Worm (Caenorhabditis elegans): ENCODE data around the gene Y34B4A.10.

Y34B4A.10 gene

DNA sequence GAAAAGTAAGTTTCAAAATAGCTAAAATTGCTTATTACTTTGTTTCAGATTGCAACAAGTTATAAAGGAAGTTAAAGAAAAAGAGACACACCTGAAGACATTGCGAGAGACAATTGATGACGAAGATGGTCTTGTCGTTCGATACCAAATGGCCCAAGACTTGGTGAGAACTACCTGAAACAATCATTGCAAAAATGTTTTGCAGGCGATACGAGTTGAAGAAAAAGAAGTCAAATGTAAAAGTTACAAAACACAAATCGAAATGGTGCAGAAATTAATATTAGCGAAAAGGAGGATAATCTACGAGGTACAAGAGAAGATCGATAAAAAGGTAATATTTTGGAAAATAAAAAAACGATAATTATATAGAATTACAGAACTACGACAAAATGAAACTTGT, 30.0 kb downstream of the Y34B4A.10 start, which contains the start of gene rga-8:
rga-8 (minus strand) TSS at position 101 of the 400 bp plus-strand sequence.
- peak in 1 of 2 experiments; percentile 1 for TF ChIP-seq unc-62 (GFP tag; optimal IDR thresholded peaks at IDR 0.05 in 1 of 2)
- TF ChIP-seq unc-62 (tag; optimal IDR thresholded peaks at IDR 0.05): no peak
- TF ChIP-seq madf-9 (GFP tag; conservative IDR thresholded peaks at IDR 0.05): no peak

DNA sequence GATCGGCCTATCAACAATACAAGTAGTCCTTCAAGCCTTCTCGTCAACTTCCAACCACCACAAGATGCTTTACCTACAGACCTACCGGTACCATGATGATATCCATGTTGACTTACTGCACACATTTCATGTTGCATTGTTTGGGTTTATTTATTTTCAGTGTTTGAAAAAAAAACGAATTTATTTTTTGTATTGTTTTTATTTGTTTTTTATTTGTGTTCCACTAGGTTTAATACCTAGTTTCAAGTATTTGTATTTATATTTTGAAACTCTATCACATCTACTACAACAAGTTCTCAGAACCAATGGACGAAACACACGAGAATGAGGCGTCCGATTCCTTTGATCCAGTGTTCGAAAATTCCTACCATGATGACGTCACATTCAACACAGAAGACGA, 33.8 kb downstream of the Y34B4A.10 start, which contains the start of gene vps-41:
vps-41 (plus strand) TSS at position 301 of the 400 bp plus-strand sequence.
- no peak for TF ChIP-seq lin-39 (tag; optimal IDR thresholded peaks at IDR 0.05)
- no peak for TF ChIP-seq ZK546.5 (tag; optimal IDR thresholded peaks at IDR 0.05)
- no peak for TF ChIP-seq dmd-9 (GFP tag; IDR thresholded peaks at IDR 0.05)
- no peak for TF ChIP-seq hlh-30 (tag; optimal IDR thresholded peaks at IDR 0.05; ENCODE audit: insufficient read depth)
- no peak for TF ChIP-seq zip-11 (GFP tag; IDR thresholded peaks at IDR 0.05)
- no peak for TF ChIP-seq lin-1 (GFP tag; IDR thresholded peaks at IDR 0.05)
- no peak for TF ChIP-seq lin-15B (tag; optimal IDR thresholded peaks at IDR 0.05)
- no peak for TF ChIP-seq zag-1 (tag; optimal IDR thresholded peaks at IDR 0.05)
- TF ChIP-seq ama-1 (optimal IDR thresholded peaks at IDR 0.05): no peak
- no peak for TF ChIP-seq mdl-1 (tag; optimal IDR thresholded peaks at IDR 0.05)
- no peak for TF ChIP-seq lsy-2 (tag; optimal IDR thresholded peaks at IDR 0.05)
- TF ChIP-seq zfp-3 (GFP tag; conservative IDR thresholded peaks at IDR 0.05): no peak
- TF ChIP-seq zfp-2 (tag; optimal IDR thresholded peaks at IDR 0.05): no peak
- TF ChIP-seq Y75B8A.6 (GFP tag; IDR thresholded peaks at IDR 0.05): no peak
- no peak for TF ChIP-seq ceh-44 (GFP tag; IDR thresholded peaks at IDR 0.05)
- no peak for TF ChIP-seq dpl-1 (GFP tag; optimal IDR thresholded peaks at IDR 0.05)

DNA sequence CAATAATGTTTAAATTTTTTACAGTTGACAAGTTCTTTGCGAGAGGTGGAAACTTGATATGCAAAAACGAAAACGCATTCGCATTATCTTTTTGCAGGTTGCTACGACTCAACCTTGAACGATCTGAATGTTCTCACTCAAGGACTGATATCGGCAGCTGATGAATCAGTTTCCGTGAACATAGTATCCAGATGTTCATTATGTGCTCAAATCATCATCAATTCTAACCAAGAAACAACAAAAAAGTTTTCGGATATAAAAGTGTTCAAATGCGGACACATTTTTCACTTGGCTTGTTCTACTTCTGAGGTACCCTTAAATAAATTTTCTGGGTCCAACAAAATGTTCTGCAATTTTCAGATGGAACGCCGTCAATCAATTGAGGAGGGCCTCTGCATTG, 39.4 kb downstream of the Y34B4A.10 start:
- TF ChIP-seq unc-62 (GFP tag; optimal IDR thresholded peaks at IDR 0.05 in 1 of 2) (peak in 1 of 2 experiments; percentile 95), unc-62 (tag; optimal IDR thresholded peaks at IDR 0.05) (no peak), mdt-29 (GFP tag; IDR thresholded peaks at IDR 0.05) (no peak), aha-1 (tag) (peak; percentile 65), tra-1 (GFP tag; IDR thresholded peaks at IDR 0.05) (no peak)

DNA sequence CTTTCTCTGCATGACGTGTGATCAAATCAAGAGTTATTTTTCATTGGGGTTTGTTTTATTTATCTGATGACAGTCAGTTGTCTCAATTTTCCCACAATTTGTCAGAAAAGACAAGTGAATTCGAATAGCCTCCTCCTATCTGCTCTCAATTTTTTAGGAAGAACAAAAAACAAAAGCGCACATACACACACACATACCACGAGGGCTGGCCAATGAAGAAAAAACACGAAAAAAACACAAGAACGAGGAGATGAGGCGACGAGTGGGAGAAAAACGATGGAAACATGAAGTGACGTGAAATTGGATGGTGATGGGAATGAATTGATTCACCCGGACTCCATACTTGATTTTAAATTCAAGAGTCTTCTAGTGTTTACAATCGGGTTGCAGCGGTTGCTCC, 44.2 kb downstream of the Y34B4A.10 start:
- TF ChIP-seq fos-1 (tag; optimal IDR thresholded peaks at IDR 0.05): no peak
- TF ChIP-seq dve-1 (tag; optimal IDR thresholded peaks at IDR 0.05; ENCODE audit: insufficient read depth): no peak
- peak in 1 of 2 experiments; percentile 5 for TF ChIP-seq hif-1 (tag; optimal IDR thresholded peaks at IDR 0.05)
- TF ChIP-seq Y105C5A.15 (GFP tag; IDR thresholded peaks at IDR 0.05): no peak
- peak; percentile 50 for TF ChIP-seq hlh-30 (tag; optimal IDR thresholded peaks at IDR 0.05; ENCODE audit: insufficient read depth)

DNA sequence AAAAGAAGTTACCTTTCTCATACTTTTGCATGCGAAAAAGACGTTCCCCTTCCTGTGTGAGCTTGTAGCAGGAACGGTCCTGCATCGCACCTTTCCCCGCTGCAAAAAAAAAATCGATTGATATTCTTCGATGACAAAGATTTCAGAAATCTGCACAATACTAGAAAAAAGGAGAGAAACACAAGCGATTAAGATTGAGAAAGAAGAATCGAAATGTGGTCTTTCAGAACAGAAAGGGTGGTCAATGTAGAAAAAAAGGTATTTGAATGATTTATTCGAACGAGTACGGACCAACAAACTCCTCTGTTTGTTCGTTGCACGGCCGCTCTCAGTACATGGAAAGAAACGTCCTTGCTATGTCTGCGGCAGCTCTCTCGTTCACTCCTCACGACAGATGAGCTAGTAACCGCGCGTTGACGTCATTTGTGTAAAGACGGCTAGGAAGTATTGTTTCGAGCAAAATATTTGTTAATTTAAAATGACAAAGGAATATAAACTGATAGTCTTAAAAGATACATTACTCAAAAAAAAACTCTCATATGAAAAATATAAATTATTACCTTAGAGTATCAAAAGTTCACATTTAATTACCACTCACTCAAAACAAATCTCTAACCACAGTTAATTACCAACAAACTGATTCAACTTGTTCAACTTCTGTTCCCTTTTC, 48.4 kb downstream of the Y34B4A.10 start, which contains the start of gene ift-81:
ift-81 (plus strand) TSS at position 620 of the 670 bp plus-strand sequence.
- TF ChIP-seq F37D6.2 (tag; optimal IDR thresholded peaks at IDR 0.05) (peak; percentile 24), aha-1 (tag) (peak; percentile 96), hmg-1.1 (GFP tag; IDR thresholded peaks at IDR 0.05) (peak; percentile 65), php-3 (GFP tag; IDR thresholded peaks at IDR 0.05) (no peak), tag-97 (GFP tag; IDR thresholded peaks at IDR 0.05) (no peak), fkh-10 (GFP tag; optimal IDR thresholded peaks at IDR 0.05) (peak; percentile 43), lsy-2 (tag; optimal IDR thresholded peaks at IDR 0.05) (peak in 1 of 2 experiments; percentile 62), dve-1 (tag; optimal IDR thresholded peaks at IDR 0.05; ENCODE audit: insufficient read depth) (peak; percentile 55), hlh-11 (tag; optimal IDR thresholded peaks at IDR 0.05) (peak; percentile 20), rbr-2 (tag; optimal IDR thresholded peaks at IDR 0.05) (peak; percentile 66), tra-1 (GFP tag; IDR thresholded peaks at IDR 0.05) (no peak), hif-1 (tag; optimal IDR thresholded peaks at IDR 0.05) (peak in 1 of 2 experiments; percentile 5), dmd-6 (GFP tag; IDR thresholded peaks at IDR 0.05) (0 out of 2 replicates have a peak, but pooled peaks have one; percentile 16), mep-1 (tag; optimal IDR thresholded peaks at IDR 0.05) (peak; percentile 54), lin-38 (GFP tag; IDR thresholded peaks at IDR 0.05) (0 out of 2 replicates have a peak, but pooled peaks have one; percentile 12), fos-1 (tag; optimal IDR thresholded peaks at IDR 0.05) (no peak), hlh-30 (tag; optimal IDR thresholded peaks at IDR 0.05; ENCODE audit: insufficient read depth) (peak; percentile 2)

All from whole organism, L4 larva.